Worm (Caenorhabditis elegans): Measurements from ENCODE around the gene lpd-9.

DNA sequence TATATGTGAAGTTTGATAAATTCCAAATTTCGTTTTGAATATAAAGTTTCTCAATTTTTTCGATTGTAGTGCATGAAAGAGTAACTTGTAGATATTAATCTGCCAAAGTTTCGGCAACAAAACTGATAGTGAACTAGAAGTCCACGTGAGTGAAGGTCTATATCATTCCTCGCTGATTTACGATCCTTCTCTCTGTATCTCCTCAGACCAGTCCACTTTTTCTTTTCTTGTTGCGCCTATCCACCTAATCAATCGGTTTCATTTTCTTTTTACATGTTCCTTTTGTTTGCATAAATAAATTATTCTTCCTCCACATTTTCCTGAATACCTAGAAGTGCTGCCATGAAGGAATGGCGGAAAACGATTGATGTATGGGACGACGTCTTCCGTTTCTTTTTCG is 15.0 kb upstream of the lpd-9 start:
- TF ChIP-seq pha-4 (tag; optimal IDR thresholded peaks at IDR 0.05) (no peak), ceh-79 (tag; optimal IDR thresholded peaks at IDR 0.05) (no peak), nfya-1 (tag; optimal IDR thresholded peaks at IDR 0.05; ENCODE audit: borderline replicate concordance, insufficient read depth) (no peak), sea-2 (GFP tag; IDR thresholded peaks at IDR 0.05) (no peak)

All from whole organism, young adult.